Comparison of ENCODE assay signal across 3 fruit fly cellular contexts in genomic region chr2L:7039342-7039684, dm6.
TF ChIP-seq lines count a peak whose summit lies in the region.

No protein-coding gene starts in this region.

TF ChIP-seq in whole organism, embryonic, 481 proteins besides CTCF, POLR2A, EP300 and RAD21 (continued from another document and continues in another):
- TF ChIP-seq Doc3 (GFP tag; IDR thresholded peaks at IDR 0.05; lab: Robert Waterston, UW; ENCODE audit: partially characterized antibody), result no peak
- no peak for TF ChIP-seq kah (GFP tag; optimal IDR thresholded peaks at IDR 0.05; lab: Kevin White, UChicago)
- no peak for TF ChIP-seq z (GFP tag; IDR thresholded peaks at IDR 0.05; lab: Robert Waterston, UW)
- no peak for TF ChIP-seq CG11560 (tag; IDR thresholded peaks at IDR 0.05; lab: Robert Waterston, UW)
- no peak for TF ChIP-seq bowl (GFP tag; IDR thresholded peaks at IDR 0.05; lab: Robert Waterston, UW)
- 0 out of 2 replicates have a peak, but pooled peaks have one; percentile 35 for TF ChIP-seq CG10959 (GFP tag; IDR thresholded peaks at IDR 0.05; lab: Robert Waterston, UW)
- TF ChIP-seq Fer1 (GFP tag; optimal IDR thresholded peaks at IDR 0.05; lab: Kevin White, UChicago), result peak; percentile 32
- TF ChIP-seq CG14965 (GFP tag; optimal IDR thresholded peaks at IDR 0.05; lab: Kevin White, UChicago; ENCODE audit: borderline replicate concordance), result no peak
- no peak for TF ChIP-seq CG6854 (GFP tag; optimal IDR thresholded peaks at IDR 0.05; lab: Kevin White, UChicago)
- no peak for TF ChIP-seq CG15601 (tag; optimal IDR thresholded peaks at IDR 0.05; lab: Kevin White, UChicago)
- no peak for TF ChIP-seq CG10462 (GFP tag; optimal IDR thresholded peaks at IDR 0.05; lab: Kevin White, UChicago)
- TF ChIP-seq NfI (GFP tag; optimal IDR thresholded peaks at IDR 0.05; lab: Kevin White, UChicago), result no peak
- TF ChIP-seq CkIIα-i1 (GFP tag; IDR thresholded peaks at IDR 0.05; lab: Robert Waterston, UW), result no peak
- TF ChIP-seq HHEX (GFP tag; optimal IDR thresholded peaks at IDR 0.05; lab: Kevin White, UChicago), result peak; percentile 19
- peak; percentile 59; the same call in 1 of the 2 replicates for TF ChIP-seq Oaz (GFP tag; IDR thresholded peaks at IDR 0.05; lab: Robert Waterston, UW)
- peak; percentile 56 for TF ChIP-seq en (GFP tag; optimal IDR thresholded peaks at IDR 0.05; lab: Kevin White, UChicago)
- peak; percentile 46 for TF ChIP-seq Atf-2 (GFP tag; optimal IDR thresholded peaks at IDR 0.05; lab: Kevin White, UChicago)
- peak; percentile 26 for TF ChIP-seq CG3407 (GFP tag; optimal IDR thresholded peaks at IDR 0.05; lab: Kevin White, UChicago)
- no peak for TF ChIP-seq kni (GFP tag; optimal IDR thresholded peaks at IDR 0.05; lab: Kevin White, UChicago)
- peak; percentile 5 for TF ChIP-seq bcd (GFP tag; optimal IDR thresholded peaks at IDR 0.05; lab: Kevin White, UChicago)
- no peak for TF ChIP-seq Dp (GFP tag; optimal IDR thresholded peaks at IDR 0.05; lab: Kevin White, UChicago)
- peak; percentile 89 for TF ChIP-seq sens (GFP tag; lab: Kevin White, UChicago)
- TF ChIP-seq CG17186 (GFP tag; optimal IDR thresholded peaks at IDR 0.05; lab: Kevin White, UChicago), result no peak
- TF ChIP-seq ase (GFP tag; IDR thresholded peaks at IDR 0.05; lab: Robert Waterston, UW), result 0 out of 3 replicates have a peak, but pooled peaks have one; percentile 51
- peak; percentile 38 for TF ChIP-seq grau (tag; optimal IDR thresholded peaks at IDR 0.05; lab: Kevin White, UChicago)
- TF ChIP-seq Mad (GFP tag; optimal IDR thresholded peaks at IDR 0.05; lab: Kevin White, UChicago), result no peak
- peak; percentile 39 for TF ChIP-seq CG17829 (tag; optimal IDR thresholded peaks at IDR 0.05; lab: Kevin White, UChicago)
- peak; percentile 50 for TF ChIP-seq CG2875 (GFP tag; optimal IDR thresholded peaks at IDR 0.05; lab: Kevin White, UChicago)
- TF ChIP-seq CG15011 (GFP tag; optimal IDR thresholded peaks at IDR 0.05; lab: Kevin White, UChicago), result peak; percentile 23
- peak; percentile 29 for TF ChIP-seq CG13624 (GFP tag; optimal IDR thresholded peaks at IDR 0.05; lab: Kevin White, UChicago)
- TF ChIP-seq CG11696 (GFP tag; IDR thresholded peaks at IDR 0.05; lab: Robert Waterston, UW), result peak; percentile 62
- peak; percentile 60; the same call in 1 of the 2 replicates for TF ChIP-seq sob (GFP tag; IDR thresholded peaks at IDR 0.05; lab: Robert Waterston, UW)
- TF ChIP-seq lmd (GFP tag; IDR thresholded peaks at IDR 0.05; lab: Robert Waterston, UW), result peak; percentile 60
- peak; percentile 56 for TF ChIP-seq CG7556 (GFP tag; optimal IDR thresholded peaks at IDR 0.05; lab: Kevin White, UChicago)
- no peak for TF ChIP-seq aop (GFP tag; IDR thresholded peaks at IDR 0.05; lab: Robert Waterston, UW)
- peak; percentile 59; the same call in 1 of the 2 replicates for TF ChIP-seq E2f1 (GFP tag; IDR thresholded peaks at IDR 0.05; lab: Robert Waterston, UW)
- peak; percentile 48; the same call in 1 of the 2 replicates for TF ChIP-seq CG17328 (GFP tag; IDR thresholded peaks at IDR 0.05; lab: Robert Waterston, UW)
- TF ChIP-seq Fer2 (tag; optimal IDR thresholded peaks at IDR 0.05; lab: Kevin White, UChicago), result no peak
- TF ChIP-seq CG11504 (tag; optimal IDR thresholded peaks at IDR 0.05; lab: Kevin White, UChicago), result peak; percentile 64
- TF ChIP-seq tx (GFP tag; optimal IDR thresholded peaks at IDR 0.05; lab: Kevin White, UChicago), result peak; percentile 44
- peak; percentile 9 for TF ChIP-seq CG1529 (GFP tag; optimal IDR thresholded peaks at IDR 0.05; lab: Kevin White, UChicago)
- TF ChIP-seq peb (GFP tag; IDR thresholded peaks at IDR 0.05; lab: Robert Waterston, UW), result peak; percentile 54; the same call in 1 of the 2 replicates
- TF ChIP-seq CG4730 (GFP tag; IDR thresholded peaks at IDR 0.05; lab: Robert Waterston, UW), result 0 out of 2 replicates have a peak, but pooled peaks have one; percentile 44

TF ChIP-seq in whole organism, prepupa, 60 proteins besides CTCF, POLR2A, EP300 and RAD21 (continued from another document):
- TF ChIP-seq Sox102F (GFP tag; optimal IDR thresholded peaks at IDR 0.05; lab: Kevin White, UChicago), result peak; percentile 57
- peak; percentile 86 for TF ChIP-seq lz (GFP tag; optimal IDR thresholded peaks at IDR 0.05; lab: Kevin White, UChicago)
- peak; percentile 77 for TF ChIP-seq Met (GFP tag; optimal IDR thresholded peaks at IDR 0.05; lab: Kevin White, UChicago)
- TF ChIP-seq vri (GFP tag; optimal IDR thresholded peaks at IDR 0.05; lab: Kevin White, UChicago), result peak; percentile 82
- peak; percentile 27 for TF ChIP-seq CG6808 (GFP tag; optimal IDR thresholded peaks at IDR 0.05; lab: Kevin White, UChicago)
- TF ChIP-seq eg (GFP tag; IDR thresholded peaks at IDR 0.05; lab: Robert Waterston, UW), result peak; percentile 83
- peak; percentile 26 for TF ChIP-seq dac (GFP tag; optimal IDR thresholded peaks at IDR 0.05; lab: Kevin White, UChicago)
- peak; percentile 57 for TF ChIP-seq Eip75B (GFP tag; optimal IDR thresholded peaks at IDR 0.05; lab: Kevin White, UChicago)
- TF ChIP-seq CG10669 (GFP tag; optimal IDR thresholded peaks at IDR 0.05; lab: Kevin White, UChicago), result peak; percentile 28
- TF ChIP-seq CG10631 (GFP tag; optimal IDR thresholded peaks at IDR 0.05; lab: Kevin White, UChicago), result peak; percentile 23
- peak; percentile 81 for TF ChIP-seq Ets21C (GFP tag; optimal IDR thresholded peaks at IDR 0.05; lab: Kevin White, UChicago)
- TF ChIP-seq OdsH (GFP tag; optimal IDR thresholded peaks at IDR 0.05; lab: Kevin White, UChicago), result peak; percentile 81
- peak; percentile 12 for TF ChIP-seq CG4318 (GFP tag; optimal IDR thresholded peaks at IDR 0.05; lab: Kevin White, UChicago)
- TF ChIP-seq CG1621 (tag; optimal IDR thresholded peaks at IDR 0.05; lab: Kevin White, UChicago), result no peak
- no peak for TF ChIP-seq fd85E (GFP tag; optimal IDR thresholded peaks at IDR 0.05; lab: Kevin White, UChicago)
- TF ChIP-seq esn (GFP tag; optimal IDR thresholded peaks at IDR 0.05; lab: Kevin White, UChicago), result peak; percentile 90
- peak; percentile 36 for TF ChIP-seq Lpt (GFP tag; optimal IDR thresholded peaks at IDR 0.05; lab: Kevin White, UChicago)
- peak; percentile 75 for TF ChIP-seq Eip78C (GFP tag; lab: Kevin White, UChicago)
- TF ChIP-seq CG9139 (GFP tag; optimal IDR thresholded peaks at IDR 0.05; lab: Kevin White, UChicago), result no peak
- peak; percentile 81 for TF ChIP-seq CG31627 (GFP tag; optimal IDR thresholded peaks at IDR 0.05; lab: Kevin White, UChicago)
- peak; percentile 62; the same call in 1 of the 2 replicates for TF ChIP-seq CG11294 (GFP tag; IDR thresholded peaks at IDR 0.05; lab: Robert Waterston, UW)
- no peak for TF ChIP-seq CG11902 (GFP tag; optimal IDR thresholded peaks at IDR 0.05; lab: Kevin White, UChicago)
- TF ChIP-seq CG34406 (GFP tag; optimal IDR thresholded peaks at IDR 0.05; lab: Kevin White, UChicago), result peak; percentile 50
- TF ChIP-seq CG8319 (GFP tag; optimal IDR thresholded peaks at IDR 0.05; lab: Kevin White, UChicago), result peak; percentile 50
- peak; percentile 49 for TF ChIP-seq CG7368 (GFP tag; optimal IDR thresholded peaks at IDR 0.05; lab: Kevin White, UChicago)
- peak; percentile 24 for TF ChIP-seq dsx (GFP tag; optimal IDR thresholded peaks at IDR 0.05; lab: Kevin White, UChicago; ENCODE audit: poor library complexity, severe bottlenecking)
- TF ChIP-seq CG8119 (GFP tag; IDR thresholded peaks at IDR 0.05; lab: Robert Waterston, UW), result peak; percentile 75; the same call in 2 of the 3 replicates
- peak; percentile 48 for TF ChIP-seq Sox15 (GFP tag; optimal IDR thresholded peaks at IDR 0.05; lab: Kevin White, UChicago)
- TF ChIP-seq Smox (GFP tag; optimal IDR thresholded peaks at IDR 0.05; lab: Kevin White, UChicago), result peak; percentile 70
- TF ChIP-seq net (GFP tag; optimal IDR thresholded peaks at IDR 0.05; lab: Kevin White, UChicago), result peak; percentile 79
- peak; percentile 48 for TF ChIP-seq CG6792 (GFP tag; optimal IDR thresholded peaks at IDR 0.05; lab: Kevin White, UChicago)
- TF ChIP-seq spab (GFP tag; optimal IDR thresholded peaks at IDR 0.05; lab: Kevin White, UChicago), result peak; percentile 20
- TF ChIP-seq CG6163 (GFP tag; IDR thresholded peaks at IDR 0.05; lab: Robert Waterston, UW), result peak; percentile 52; the same call in 1 of the 3 replicates
- peak; percentile 9 for TF ChIP-seq CG3032 (tag; optimal IDR thresholded peaks at IDR 0.05; lab: Kevin White, UChicago)
- TF ChIP-seq fd59A (GFP tag; optimal IDR thresholded peaks at IDR 0.05; lab: Kevin White, UChicago), result peak; percentile 14
- peak; percentile 79 for TF ChIP-seq pdm3 (GFP tag; optimal IDR thresholded peaks at IDR 0.05; lab: Kevin White, UChicago)
- no peak for TF ChIP-seq Hr38 (GFP tag; optimal IDR thresholded peaks at IDR 0.05; lab: Kevin White, UChicago)
- TF ChIP-seq topi (GFP tag; optimal IDR thresholded peaks at IDR 0.05; lab: Kevin White, UChicago), result peak; percentile 74
- no peak for TF ChIP-seq CG16779 (tag; optimal IDR thresholded peaks at IDR 0.05; lab: Kevin White, UChicago)
- TF ChIP-seq Eip93F (GFP tag; optimal IDR thresholded peaks at IDR 0.05; lab: Kevin White, UChicago), result peak; percentile 67
TF ChIP-seq in whole organism, prepupa: peak in this region for 50.

TF ChIP-seq in whole organism, wandering third instar larva, 38 proteins besides CTCF, POLR2A, EP300 and RAD21 (continued from another document):
- TF ChIP-seq Mio (GFP tag; optimal IDR thresholded peaks at IDR 0.05; lab: Kevin White, UChicago), result no peak
- peak; percentile 65 for TF ChIP-seq psq (GFP tag; optimal IDR thresholded peaks at IDR 0.05; lab: Kevin White, UChicago)
- no peak for TF ChIP-seq Abd-B (GFP tag; optimal IDR thresholded peaks at IDR 0.05; lab: Kevin White, UChicago)
- TF ChIP-seq CG32264 (GFP tag; optimal IDR thresholded peaks at IDR 0.05; lab: Kevin White, UChicago), result peak; percentile 16
- TF ChIP-seq Sp1 (GFP tag; optimal IDR thresholded peaks at IDR 0.05; lab: Kevin White, UChicago), result peak; percentile 85
- TF ChIP-seq Vsx2 (GFP tag; optimal IDR thresholded peaks at IDR 0.05; lab: Kevin White, UChicago; ENCODE audit: partially characterized antibody), result no peak
- TF ChIP-seq pan (optimal IDR thresholded peaks at IDR 0.05; lab: Kevin White, UChicago), result no peak
- TF ChIP-seq usp (GFP tag; optimal IDR thresholded peaks at IDR 0.05; lab: Kevin White, UChicago), result no peak
- TF ChIP-seq CrebA (GFP tag; optimal IDR thresholded peaks at IDR 0.05; lab: Kevin White, UChicago; ENCODE audit: borderline replicate concordance), result no peak
- peak; percentile 20 for TF ChIP-seq woc (GFP tag; optimal IDR thresholded peaks at IDR 0.05; lab: Kevin White, UChicago)
